Worm (Caenorhabditis elegans) whole organism, L1 larva: Measurements from ENCODE around the gene nhr-268.
A peak's percentile ranks its signal among the peaks of the same experiment; 100 is the strongest.

Source experiments
- C16A3.4 ChIP-seq: fragments of 150-350 bp; optimal IDR thresholded peaks from 2 replicates; lab custom pipeline; 2014; ENCODE audit warnings: missing biosample characterization, missing genetic modification characterization
- C34B4.2 ChIP-seq: sonication (generic microtip); optimal IDR thresholded peaks from 2 replicates; lab custom pipeline; 2017; ENCODE audit warnings: mild to moderate bottlenecking, missing genetic modification characterization, missing compliant biosample characterization
- aha-1 ChIP-seq: fragments of 150-350 bp; optimal IDR thresholded peaks from 2 replicates; lab custom pipeline; 2014; ENCODE audit warnings: missing biosample characterization, missing genetic modification characterization
- blmp-1 ChIP-seq: fragments of 150-350 bp; optimal IDR thresholded peaks from 2 replicates; lab custom pipeline; 2014; ENCODE audit warnings: missing biosample characterization, missing genetic modification characterization
- ceh-82 ChIP-seq, 3 experiments: fragments of 150-350 bp in 1 of 3; sonication (generic microtip) in 2 of 3; optimal IDR thresholded peaks; 2 replicates each; lab custom pipeline; 2014 to 2017; ENCODE audit warnings: missing biosample characterization in 3 of 3, missing genetic modification characterization in 3 of 3
- ceh-90 ChIP-seq: sonication (generic microtip); optimal IDR thresholded peaks from 2 replicates; lab custom pipeline; 2016; ENCODE audit warnings: missing genetic modification characterization, missing compliant biosample characterization
- ces-1 ChIP-seq: fragments of 150-350 bp; optimal IDR thresholded peaks from 2 replicates; lab custom pipeline; 2014; ENCODE audit warnings: missing biosample characterization, missing genetic modification reagents, missing genetic modification characterization
- dpl-1 ChIP-seq, 3 experiments: fragments of 150-350 bp in 2 of 3; sonication (generic microtip) in 1 of 3; optimal IDR thresholded peaks; 2 replicates each; lab custom pipeline; 2014 to 2017; ENCODE audit warnings: missing biosample characterization in 3 of 3, missing genetic modification characterization in 3 of 3, missing genetic modification reagents in 3 of 3
- dsc-1 ChIP-seq: sonication (generic microtip); optimal IDR thresholded peaks from 2 replicates; lab custom pipeline; 2016; ENCODE audit warnings: mild to moderate bottlenecking, missing genetic modification characterization, missing compliant biosample characterization
- efl-1 ChIP-seq, 4 experiments: fragments of 150-350 bp; optimal IDR thresholded peaks in 3 of 4; peaks in 1 of 4; 1 replicate in 1 of 4; 2 replicates in 3 of 4; lab custom pipeline; 2014; ENCODE audit warnings: missing biosample characterization in 2 of 4, missing genetic modification characterization in 2 of 4, missing genetic modification reagents in 2 of 4
- efl-3 ChIP-seq: fragments of 200-800 bp; sonication (Bioruptor generic); optimal IDR thresholded peaks from 2 replicates; lab custom pipeline; 2018; ENCODE audit warnings: mild to moderate bottlenecking, missing genetic modification characterization, missing compliant biosample characterization
- elt-3 ChIP-seq, 6 experiments: fragments of 150-350 bp in 1 of 6; sonication (generic microtip); optimal IDR thresholded peaks; 2 replicates each; lab custom pipeline; 2017 to 2018; ENCODE audit warnings: missing biosample characterization in 6 of 6, missing genetic modification characterization in 6 of 6, inconsistent platforms in 1 of 6
- ets-5 ChIP-seq: fragments of 200-800 bp; sonication (Bioruptor generic); IDR thresholded peaks from 2 replicates; pipeline ENCODE4 v1.3.6; 2022; ENCODE audit warnings: missing genetic modification characterization, missing compliant biosample characterization
- fkh-10 ChIP-seq: sonication (generic microtip); optimal IDR thresholded peaks from 2 replicates; lab custom pipeline; 2017; ENCODE audit warnings: missing biosample characterization, missing genetic modification reagents, missing genetic modification characterization
- fkh-4 ChIP-seq: sonication (generic microtip); optimal IDR thresholded peaks from 2 replicates; lab custom pipeline; 2016; ENCODE audit warnings: missing compliant biosample characterization, missing genetic modification characterization, borderline replicate concordance
- fkh-8 ChIP-seq: sonication (generic microtip); optimal IDR thresholded peaks from 2 replicates; lab custom pipeline; 2016; ENCODE audit warnings: mild to moderate bottlenecking, missing genetic modification characterization, missing compliant biosample characterization
- fos-1 ChIP-seq: fragments of 150-350 bp; optimal IDR thresholded peaks from 2 replicates; lab custom pipeline; 2014; ENCODE audit warnings: missing biosample characterization, missing genetic modification characterization
- grh-1 ChIP-seq: fragments of 200-800 bp; sonication (Bioruptor generic); IDR thresholded peaks from 2 replicates; pipeline ENCODE4 v1.3.6; 2022; ENCODE audit warnings: missing genetic modification reagents, missing genetic modification characterization, missing compliant biosample characterization
- hlh-17 ChIP-seq: fragments of 200-800 bp; sonication (Bioruptor generic); optimal IDR thresholded peaks from 2 replicates; lab custom pipeline; 2018; ENCODE audit warnings: missing genetic modification characterization, mild to moderate bottlenecking, missing compliant biosample characterization, moderate library complexity, borderline replicate concordance
- hpl-2 ChIP-seq: fragments of 150-350 bp; optimal IDR thresholded peaks from 2 replicates; lab custom pipeline; 2014; ENCODE audit warnings: missing biosample characterization, missing genetic modification reagents, missing genetic modification characterization
- irx-1 ChIP-seq: sonication (generic microtip); optimal IDR thresholded peaks from 2 replicates; lab custom pipeline; 2016; ENCODE audit warnings: missing genetic modification characterization, missing compliant biosample characterization
- lin-13 ChIP-seq: fragments of 150-350 bp; optimal IDR thresholded peaks from 2 replicates; lab custom pipeline; 2014; ENCODE audit warnings: missing biosample characterization, missing genetic modification reagents, missing genetic modification characterization
- lin-14 ChIP-seq: fragments of 200-800 bp; sonication (Bioruptor generic); optimal IDR thresholded peaks from 2 replicates; lab custom pipeline; 2018; ENCODE audit warnings: mild to moderate bottlenecking, missing genetic modification characterization, moderate library complexity, missing compliant biosample characterization
- lin-35 ChIP-seq, 2 experiments: fragments of 150-350 bp; optimal IDR thresholded peaks; 2 replicates each; lab custom pipeline; 2014; ENCODE audit warnings: missing biosample characterization in 2 of 2, missing genetic modification characterization in 2 of 2, missing genetic modification reagents in 2 of 2
- lsy-2 ChIP-seq, 2 experiments: fragments of 150-350 bp; optimal IDR thresholded peaks; 2 replicates each; lab custom pipeline; 2014; ENCODE audit warnings: missing biosample characterization in 2 of 2, missing genetic modification characterization in 2 of 2
- nhr-11 ChIP-seq: fragments of 150-350 bp; optimal IDR thresholded peaks from 2 replicates; lab custom pipeline; 2014; ENCODE audit warnings: missing biosample characterization, missing genetic modification characterization
- nhr-12 ChIP-seq: sonication (generic microtip); optimal IDR thresholded peaks from 2 replicates; lab custom pipeline; 2017; ENCODE audit warnings: missing biosample characterization, missing genetic modification characterization
- nhr-19 ChIP-seq: fragments of 200-800 bp; sonication (Bioruptor generic); conservative IDR thresholded peaks from 2 replicates; pipeline ENCODE4 v1.3.6; 2022; ENCODE audit warnings: missing genetic modification characterization, missing compliant biosample characterization
- nhr-20 ChIP-seq: sonication (generic microtip); optimal IDR thresholded peaks from 2 replicates; lab custom pipeline; 2016; ENCODE audit warnings: mild to moderate bottlenecking, missing genetic modification characterization, missing compliant biosample characterization
- nhr-237 ChIP-seq: fragments of 150-350 bp; optimal IDR thresholded peaks from 2 replicates; lab custom pipeline; 2014; ENCODE audit warnings: missing biosample characterization, missing genetic modification characterization
- nhr-71 ChIP-seq: sonication (generic microtip); optimal IDR thresholded peaks from 2 replicates; lab custom pipeline; 2016; ENCODE audit warnings: mild to moderate bottlenecking, missing genetic modification characterization, moderate library complexity, missing compliant biosample characterization
- nhr-76 ChIP-seq: sonication (generic microtip); optimal IDR thresholded peaks from 2 replicates; lab custom pipeline; 2017; ENCODE audit warnings: missing biosample characterization, missing genetic modification characterization
- nhr-77 ChIP-seq: fragments of 150-350 bp; optimal IDR thresholded peaks from 2 replicates; lab custom pipeline; 2014; ENCODE audit warnings: missing biosample characterization, missing genetic modification characterization
- nhr-90 ChIP-seq: sonication (generic microtip); optimal IDR thresholded peaks from 2 replicates; lab custom pipeline; 2016; ENCODE audit warnings: mild to moderate bottlenecking, missing genetic modification characterization, missing compliant biosample characterization; ENCODE audit not compliant: poor library complexity
- pag-3 ChIP-seq: sonication (generic microtip); optimal IDR thresholded peaks from 2 replicates; lab custom pipeline; 2017; ENCODE audit warnings: missing genetic modification characterization, mild to moderate bottlenecking, missing compliant biosample characterization, antibody characterized with exemption, borderline replicate concordance; ENCODE audit not compliant: insufficient read depth
- pax-3 ChIP-seq: fragments of 200-800 bp; sonication (Bioruptor generic); optimal IDR thresholded peaks from 2 replicates; lab custom pipeline; 2018; ENCODE audit warnings: mild to moderate bottlenecking, missing genetic modification characterization, moderate library complexity, missing compliant biosample characterization
- pqm-1 ChIP-seq: sonication (generic microtip); optimal IDR thresholded peaks from 3 replicates; lab custom pipeline; 2017; ENCODE audit warnings: missing biosample characterization, missing genetic modification characterization
- rnt-1 ChIP-seq: sonication (generic microtip); optimal IDR thresholded peaks from 2 replicates; lab custom pipeline; 2016; ENCODE audit warnings: mild to moderate bottlenecking, missing genetic modification characterization, moderate library complexity, missing compliant biosample characterization
- skn-1 ChIP-seq: fragments of 150-350 bp; optimal IDR thresholded peaks from 2 replicates; lab custom pipeline; 2014; ENCODE audit warnings: missing biosample characterization, missing genetic modification characterization
- snu-23 ChIP-seq: sonication (generic microtip); optimal IDR thresholded peaks from 2 replicates; lab custom pipeline; 2016; ENCODE audit warnings: missing genetic modification characterization, missing compliant biosample characterization
- sptf-1 ChIP-seq: fragments of 150-350 bp; optimal IDR thresholded peaks from 2 replicates; lab custom pipeline; 2014; ENCODE audit warnings: missing biosample characterization, missing genetic modification characterization
- swsn-7 ChIP-seq: sonication (generic microtip); optimal IDR thresholded peaks from 2 replicates; lab custom pipeline; 2016; ENCODE audit warnings: missing genetic modification characterization, missing compliant biosample characterization
- unc-30 ChIP-seq: sonication (generic microtip); optimal IDR thresholded peaks from 2 replicates; lab custom pipeline; 2017; ENCODE audit warnings: missing biosample characterization, missing genetic modification characterization
- unc-86 ChIP-seq: sonication (generic microtip); optimal IDR thresholded peaks from 2 replicates; lab custom pipeline; 2016; ENCODE audit warnings: missing genetic modification characterization, missing compliant biosample characterization
- zag-1 ChIP-seq: fragments of 150-350 bp; optimal IDR thresholded peaks from 2 replicates; lab custom pipeline; 2014; ENCODE audit warnings: missing biosample characterization, missing genetic modification characterization
- zip-4 ChIP-seq: fragments of 200-800 bp; sonication (Bioruptor generic); optimal IDR thresholded peaks from 2 replicates; lab custom pipeline; 2018; ENCODE audit warnings: mild to moderate bottlenecking, missing genetic modification characterization, moderate library complexity, missing compliant biosample characterization
- ztf-11 ChIP-seq, 2 experiments: sonication (generic microtip); optimal IDR thresholded peaks; 2 replicates each; lab custom pipeline; 2016 to 2017; ENCODE audit warnings: missing genetic modification characterization in 2 of 2, missing biosample characterization in 1 of 2, missing compliant biosample characterization in 1 of 2

The nhr-268 gene

DNA sequence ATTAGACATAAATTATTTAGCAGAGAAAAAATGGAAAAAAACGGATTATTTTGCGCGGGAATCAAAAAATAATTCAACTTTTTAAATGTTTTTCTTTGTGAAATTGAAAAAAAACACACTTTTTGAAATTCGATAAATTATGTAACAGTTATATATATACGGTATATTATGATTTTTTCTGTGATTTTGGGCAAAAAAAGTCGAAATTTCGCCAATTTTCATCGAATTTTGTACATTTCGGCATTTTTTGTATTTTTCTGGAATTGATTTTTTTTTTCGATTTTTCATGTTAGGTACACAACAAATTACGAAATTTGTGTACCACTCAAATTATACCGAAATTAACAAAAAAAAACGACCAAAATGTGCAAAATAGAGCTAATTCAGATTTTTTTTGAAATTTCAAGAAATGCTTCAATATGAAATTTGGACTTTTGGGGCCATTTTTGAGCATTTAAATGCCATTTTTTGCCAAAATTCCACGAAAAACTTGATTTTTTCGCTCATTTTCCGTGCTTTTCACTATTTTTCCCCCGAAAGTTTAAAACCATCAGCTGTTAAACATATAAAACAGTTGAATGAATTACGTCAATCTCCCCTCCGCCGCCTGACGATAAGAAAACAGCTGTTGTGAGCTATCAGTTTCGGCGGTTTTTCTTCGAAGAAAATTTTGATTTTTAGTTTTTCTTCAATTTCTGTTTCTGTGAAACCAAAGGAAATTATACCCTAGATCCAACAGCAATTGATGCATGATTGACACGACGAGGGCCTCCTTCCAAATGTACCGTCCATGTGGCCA lies 31.6 kb upstream of the nhr-268 start:
- TF ChIP-seq rnt-1 (tag; lab: Kevin White, UChicago) (peak; percentile 72), sptf-1 (tag; lab: Kevin White, UChicago) (no peak), dpl-1 (GFP tag; optimal IDR thresholded peaks at IDR 0.05; lab: Kevin White, UChicago) (no peak), lin-35 (GFP tag; optimal IDR thresholded peaks at IDR 0.05; lab: Kevin White, UChicago) (no peak), lin-14 (peak; percentile 51), nhr-19 (GFP tag; lab: Robert Waterston, UW) (peak; percentile 34; the same call in 1 of the 2 replicates), ceh-82 (tag; optimal IDR thresholded peaks at IDR 0.05; lab: Kevin White, UChicago) (no peak), snu-23 (GFP tag; lab: Kevin White, UChicago) (peak; percentile 5), nhr-71 (tag; lab: Kevin White, UChicago) (peak; percentile 40), lsy-2 (tag; optimal IDR thresholded peaks at IDR 0.05; lab: Kevin White, UChicago) (peak in 1 of 2 experiments; percentile 24)

DNA sequence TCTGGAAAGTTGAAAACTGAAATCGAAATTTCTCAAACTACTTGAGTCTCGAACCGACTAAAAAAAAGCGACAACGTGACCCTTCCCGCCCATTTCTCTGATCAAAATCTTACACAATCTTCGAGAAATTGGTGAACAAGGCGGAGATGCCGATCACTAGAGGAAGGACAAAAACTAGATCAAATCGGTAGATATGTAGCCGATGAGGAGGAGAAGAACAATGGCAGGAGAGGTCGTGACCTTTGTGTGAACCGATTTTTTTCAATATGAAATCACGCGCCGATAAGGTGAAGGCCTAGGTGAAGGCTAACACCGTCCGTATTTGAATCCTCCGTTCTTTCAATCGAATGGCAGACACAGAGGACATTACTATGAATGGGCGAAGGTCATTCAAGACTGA lies 29.0 kb upstream of the nhr-268 start:
- TF ChIP-seq hpl-2 (GFP tag; lab: Kevin White, UChicago) (no peak), nhr-19 (GFP tag; lab: Robert Waterston, UW) (no peak), nhr-11 (tag; lab: Kevin White, UChicago) (no peak), pax-3 (tag; lab: Kevin White, UChicago) (no peak), ceh-90 (tag; lab: Kevin White, UChicago) (no peak), nhr-12 (tag; lab: Kevin White, UChicago) (no peak), snu-23 (GFP tag; lab: Kevin White, UChicago) (peak; percentile 15), ets-5 (GFP tag; lab: Robert Waterston, UW) (no peak), nhr-237 (no peak), fkh-8 (no peak), blmp-1 (peak; percentile 67), irx-1 (tag; lab: Kevin White, UChicago) (peak; percentile 16), nhr-90 (peak; percentile 10), ces-1 (GFP tag; lab: Kevin White, UChicago) (no peak), nhr-20 (peak; percentile 28), unc-86 (tag; lab: Kevin White, UChicago) (no peak), efl-1 (optimal IDR thresholded peaks at IDR 0.05; lab: Kevin White, UChicago) (no peak), efl-1 (GFP tag; optimal IDR thresholded peaks at IDR 0.05 in 1 of 2; lab: Kevin White, UChicago) (peak in 1 of 2 experiments; percentile 62), dsc-1 (tag; lab: Kevin White, UChicago) (no peak), zag-1 (no peak), zip-4 (GFP tag; lab: Kevin White, UChicago) (no peak), lin-13 (GFP tag; lab: Kevin White, UChicago) (peak; percentile 30), swsn-7 (tag; lab: Kevin White, UChicago) (no peak), fos-1 (tag; lab: Kevin White, UChicago) (no peak), nhr-71 (tag; lab: Kevin White, UChicago) (peak; percentile 26), lin-14 (peak; percentile 82), pqm-1 (no peak), C16A3.4 (tag; lab: Kevin White, UChicago) (no peak), elt-3 (tag; optimal IDR thresholded peaks at IDR 0.05; lab: Kevin White, UChicago) (peak in 1 of 6 experiments; percentile 27), skn-1 (no peak), ztf-11 (tag; optimal IDR thresholded peaks at IDR 0.05; lab: Kevin White, UChicago) (no peak), rnt-1 (tag; lab: Kevin White, UChicago) (peak; percentile 5), ceh-82 (tag; optimal IDR thresholded peaks at IDR 0.05; lab: Kevin White, UChicago) (no peak), unc-30 (tag; lab: Kevin White, UChicago) (no peak), aha-1 (no peak), fkh-10 (no peak), nhr-77 (no peak), hlh-17 (GFP tag; lab: Kevin White, UChicago) (no peak), efl-3 (GFP tag; lab: Kevin White, UChicago) (peak; percentile 2), grh-1 (peak; percentile 43; the same call in 1 of the 2 replicates), nhr-76 (tag; lab: Kevin White, UChicago) (no peak), C34B4.2 (tag; lab: Kevin White, UChicago) (no peak), pag-3 (no peak), fkh-4 (no peak), lin-35 (GFP tag; optimal IDR thresholded peaks at IDR 0.05; lab: Kevin White, UChicago) (no peak)
